Fruit fly (Drosophila melanogaster): ENCODE measurements around the gene HemK2.

Gene HemK2

dm6 chr2L:2769476-2770185, 10.2 kb upstream of the HemK2 start, which contains the start of the genes colt and HINT1:
Gene colt, minus strand, starts transcription at chr2L:2770069.
Gene HINT1, plus strand, starts transcription at chr2L:2770135.
- TF ChIP-seq net (GFP tag; optimal IDR thresholded peaks at IDR 0.05) (peak; percentile 72), Eip78C (GFP tag) (peak; percentile 87), svp (GFP tag) (peak; percentile 76), CG10669 (GFP tag; optimal IDR thresholded peaks at IDR 0.05) (peak; percentile 77), CG7368 (GFP tag; optimal IDR thresholded peaks at IDR 0.05) (peak; percentile 66), topi (GFP tag; optimal IDR thresholded peaks at IDR 0.05) (peak; percentile 60), pdm3 (GFP tag; optimal IDR thresholded peaks at IDR 0.05) (no peak), CG31627 (GFP tag; optimal IDR thresholded peaks at IDR 0.05) (no peak), CG11762 (GFP tag; optimal IDR thresholded peaks at IDR 0.05; ENCODE audit: insufficient read depth) (peak; percentile 75), acj6 (GFP tag; optimal IDR thresholded peaks at IDR 0.05) (peak; percentile 12), CG10631 (GFP tag; optimal IDR thresholded peaks at IDR 0.05) (no peak), Blimp-1 (GFP tag; optimal IDR thresholded peaks at IDR 0.05) (no peak), CG16779 (tag; optimal IDR thresholded peaks at IDR 0.05) (peak; percentile 92), CG11902 (GFP tag; optimal IDR thresholded peaks at IDR 0.05) (no peak), Ets21C (GFP tag; optimal IDR thresholded peaks at IDR 0.05) (no peak), fd59A (GFP tag; optimal IDR thresholded peaks at IDR 0.05) (no peak), ss (GFP tag; optimal IDR thresholded peaks at IDR 0.05) (peak; percentile 97 to 99), CG6276 (GFP tag; optimal IDR thresholded peaks at IDR 0.05) (peak; percentile 96), eg (GFP tag; IDR thresholded peaks at IDR 0.05) (peak; percentile 60; the same call in 1 of the 3 replicates), CG6854 (GFP tag; optimal IDR thresholded peaks at IDR 0.05) (peak; percentile 92), CG4318 (GFP tag; optimal IDR thresholded peaks at IDR 0.05) (no peak), cyc (GFP tag; optimal IDR thresholded peaks at IDR 0.05) (peak; percentile 37), Sox14 (GFP tag; optimal IDR thresholded peaks at IDR 0.05) (peak; percentile 70), Sox102F (GFP tag; optimal IDR thresholded peaks at IDR 0.05) (peak; percentile 40), Hr4 (GFP tag; optimal IDR thresholded peaks at IDR 0.05) (peak; percentile 71), CG8319 (GFP tag; optimal IDR thresholded peaks at IDR 0.05) (peak; percentile 0), dsx (GFP tag; optimal IDR thresholded peaks at IDR 0.05; ENCODE audit: poor library complexity, severe bottlenecking) (peak; percentile 75), CG8632 (GFP tag; optimal IDR thresholded peaks at IDR 0.05) (no peak), dac (GFP tag; optimal IDR thresholded peaks at IDR 0.05) (peak; percentile 64), OdsH (GFP tag; optimal IDR thresholded peaks at IDR 0.05) (peak; percentile 41), CG8119 (GFP tag; IDR thresholded peaks at IDR 0.05) (peak; percentile 71; the same call in 2 of the 3 replicates), CG9139 (GFP tag; optimal IDR thresholded peaks at IDR 0.05) (peak; percentile 98), CG34406 (GFP tag; optimal IDR thresholded peaks at IDR 0.05) (peak; percentile 41), vri (GFP tag; optimal IDR thresholded peaks at IDR 0.05) (peak; percentile 45), CG3919 (GFP tag; optimal IDR thresholded peaks at IDR 0.05) (peak; percentile 77), salr (GFP tag; optimal IDR thresholded peaks at IDR 0.05) (peak; percentile 51 to 77), CG6808 (GFP tag; optimal IDR thresholded peaks at IDR 0.05) (peak; percentile 96), CG32006 (GFP tag; optimal IDR thresholded peaks at IDR 0.05) (peak; percentile 64), fd85E (GFP tag; optimal IDR thresholded peaks at IDR 0.05) (no peak), CG1621 (tag; optimal IDR thresholded peaks at IDR 0.05) (peak; percentile 91), Hr39 (GFP tag; optimal IDR thresholded peaks at IDR 0.05) (no peak), Sox15 (GFP tag; optimal IDR thresholded peaks at IDR 0.05) (no peak), CG3032 (tag; optimal IDR thresholded peaks at IDR 0.05) (peak; percentile 65), lz (GFP tag; optimal IDR thresholded peaks at IDR 0.05) (no peak), CG6792 (GFP tag; optimal IDR thresholded peaks at IDR 0.05) (no peak), Met (GFP tag; optimal IDR thresholded peaks at IDR 0.05) (no peak), CG6163 (GFP tag; IDR thresholded peaks at IDR 0.05) (peak; percentile 52; the same call in 2 of the 3 replicates), Ets96B (tag; optimal IDR thresholded peaks at IDR 0.05) (peak; percentile 62), achi (GFP tag; optimal IDR thresholded peaks at IDR 0.05) (peak; percentile 47), Lpt (GFP tag; optimal IDR thresholded peaks at IDR 0.05) (peak; percentile 78), Eip93F (GFP tag; optimal IDR thresholded peaks at IDR 0.05) (no peak)

Measured in whole organism, prepupa.